Worm (Caenorhabditis elegans): ENCODE results near the gene lys-6.

ce11 chrIV:11601721-11602405, 25.9 kb downstream of the lys-6 start:
- TF ChIP-seq unc-62 (GFP tag; optimal IDR thresholded peaks at IDR 0.05) (no peak), ztf-4 (tag; optimal IDR thresholded peaks at IDR 0.05) (peak; percentile 14), nhr-11 (tag; optimal IDR thresholded peaks at IDR 0.05) (no peak)
